Worm (Caenorhabditis elegans): ENCODE results near the gene T15B7.1.

The T15B7.1 gene

ce11 chrV:6888828-6889227, 46.3 kb downstream of the T15B7.1 start (continued):
- TF ChIP-seq rnt-1 (tag; optimal IDR thresholded peaks at IDR 0.05) (peak; percentile 46), unc-86 (tag; optimal IDR thresholded peaks at IDR 0.05) (peak; percentile 78), eyg-1 (tag; optimal IDR thresholded peaks at IDR 0.05) (peak; percentile 56), unc-55 (GFP tag; optimal IDR thresholded peaks at IDR 0.05) (no peak), Y22D7AL.16 (tag; optimal IDR thresholded peaks at IDR 0.05) (peak; percentile 70), ceh-48 (tag; optimal IDR thresholded peaks at IDR 0.05) (peak; percentile 46), ceh-18 (tag; optimal IDR thresholded peaks at IDR 0.05) (peak; percentile 74), sox-4 (tag; optimal IDR thresholded peaks at IDR 0.05) (peak; percentile 82), syd-9 (tag; optimal IDR thresholded peaks at IDR 0.05) (peak; percentile 77), ceh-14 (tag; optimal IDR thresholded peaks at IDR 0.05) (peak; percentile 73), fkh-6 (tag; optimal IDR thresholded peaks at IDR 0.05) (peak; percentile 82), C38D4.7 (GFP tag; optimal IDR thresholded peaks at IDR 0.05) (peak; percentile 84), tbx-2 (tag; optimal IDR thresholded peaks at IDR 0.05) (peak; percentile 52), pat-9 (tag; optimal IDR thresholded peaks at IDR 0.05) (peak; percentile 70), ceh-2 (tag; optimal IDR thresholded peaks at IDR 0.05) (peak; percentile 11), ref-2 (tag; optimal IDR thresholded peaks at IDR 0.05) (peak; percentile 82), gmeb-2 (tag; optimal IDR thresholded peaks at IDR 0.05) (peak; percentile 73), elt-2 (tag; optimal IDR thresholded peaks at IDR 0.05) (peak; percentile 82), ama-1 (optimal IDR thresholded peaks at IDR 0.05) (no peak), sox-2 (GFP tag; IDR thresholded peaks at IDR 0.05) (peak; percentile 47; the same call in 1 of the 2 replicates), ceh-24 (tag; optimal IDR thresholded peaks at IDR 0.05) (peak; percentile 61), unc-3 (GFP tag; conservative IDR thresholded peaks at IDR 0.05) (peak; percentile 57; the same call in 1 of the 2 replicates), unc-3 (tag; optimal IDR thresholded peaks at IDR 0.05) (peak; percentile 69), tbx-7 (tag; optimal IDR thresholded peaks at IDR 0.05) (no peak), mec-3 (tag; optimal IDR thresholded peaks at IDR 0.05; ENCODE audit: borderline replicate concordance) (no peak), madf-2 (tag; optimal IDR thresholded peaks at IDR 0.05) (peak; percentile 75), unc-42 (tag; optimal IDR thresholded peaks at IDR 0.05) (peak; percentile 56), pqm-1 (tag; optimal IDR thresholded peaks at IDR 0.05) (peak; percentile 90), ceh-45 (GFP tag; IDR thresholded peaks at IDR 0.05) (peak; percentile 58; the same call in 1 of the 2 replicates), ceh-31 (tag; optimal IDR thresholded peaks at IDR 0.05) (peak; percentile 49), npax-4 (tag; optimal IDR thresholded peaks at IDR 0.05) (peak; percentile 69), lin-11 (tag; optimal IDR thresholded peaks at IDR 0.05) (peak; percentile 71), K02D7.2 (tag; optimal IDR thresholded peaks at IDR 0.05) (peak; percentile 62), nhr-232 (tag; optimal IDR thresholded peaks at IDR 0.05) (peak; percentile 72), che-1 (tag; optimal IDR thresholded peaks at IDR 0.05) (peak; percentile 83), K09A11.1 (tag; optimal IDR thresholded peaks at IDR 0.05; ENCODE audit: insufficient read depth) (no peak), hlh-6 (tag; optimal IDR thresholded peaks at IDR 0.05) (peak; percentile 84), dve-1 (tag; optimal IDR thresholded peaks at IDR 0.05) (peak; percentile 38), pha-4 (tag; optimal IDR thresholded peaks at IDR 0.05) (no peak), ztf-16 (tag; optimal IDR thresholded peaks at IDR 0.05) (peak; percentile 76), fkh-10 (GFP tag; optimal IDR thresholded peaks at IDR 0.05) (no peak), ceh-34 (tag; optimal IDR thresholded peaks at IDR 0.05) (peak; percentile 83), ceh-6 (GFP tag; optimal IDR thresholded peaks at IDR 0.05) (peak; percentile 78), pax-1 (tag; optimal IDR thresholded peaks at IDR 0.05) (no peak), dmd-4 (tag; optimal IDR thresholded peaks at IDR 0.05; ENCODE audit: borderline replicate concordance) (no peak), ceh-22 (tag; optimal IDR thresholded peaks at IDR 0.05) (no peak), hlh-15 (tag; optimal IDR thresholded peaks at IDR 0.05) (peak; percentile 37), F13H6.1 (tag; optimal IDR thresholded peaks at IDR 0.05) (peak; percentile 71), fax-1 (tag; optimal IDR thresholded peaks at IDR 0.05) (peak; percentile 64)

Data from whole organism, late embryonic.